Fruit fly (Drosophila melanogaster) whole organism, embryonic: ENCODE measurements around the gene Shmt.

Experiments
- Asciz ChIP-seq: fragments of 200-800 bp; sonication (Bioruptor generic); optimal IDR thresholded peaks from 2 replicates; lab custom pipeline; 2017; ENCODE audit warnings: missing biosample characterization, mild to moderate bottlenecking, missing genetic modification characterization, missing genetic modification reagents
- Atf6 ChIP-seq: fragments of 200-800 bp; sonication (Bioruptor generic); IDR thresholded peaks from 2 replicates; pipeline ENCODE4 v1.3.6; 2022; ENCODE audit warnings: missing biosample characterization, missing genetic modification characterization
- Awh ChIP-seq: fragments of 200-800 bp; sonication (Bioruptor generic); IDR thresholded peaks from 2 replicates; pipeline ENCODE4, ENCODE4 v1.3.6; 2022; ENCODE audit warnings: missing biosample characterization, missing genetic modification characterization
- CG11398 ChIP-seq: fragments of 200-800 bp; sonication (Bioruptor generic); optimal IDR thresholded peaks from 2 replicates; lab custom pipeline; 2016; ENCODE audit warnings: missing biosample characterization, missing genetic modification characterization
- CG12071 ChIP-seq: fragments of 200-800 bp; sonication (Bioruptor generic); optimal IDR thresholded peaks from 3 replicates; lab custom pipeline; 2018; ENCODE audit warnings: missing biosample characterization, mild to moderate bottlenecking, missing genetic modification characterization
- CG12219 ChIP-seq: fragments of 200-800 bp; sonication (Bioruptor generic); optimal IDR thresholded peaks from 3 replicates; lab custom pipeline; 2018; ENCODE audit warnings: missing biosample characterization, mild to moderate bottlenecking, missing genetic modification characterization
- CG14965 ChIP-seq: fragments of 200-800 bp; sonication (Bioruptor generic); optimal IDR thresholded peaks from 2 replicates; lab custom pipeline; 2016; ENCODE audit warnings: missing biosample characterization, missing genetic modification characterization, borderline replicate concordance
- CG15601 ChIP-seq: fragments of 200-800 bp; sonication (Bioruptor generic); optimal IDR thresholded peaks from 3 replicates; lab custom pipeline; 2019; ENCODE audit warnings: missing biosample characterization, mild to moderate bottlenecking, missing genetic modification characterization, moderate library complexity
- CG15696 ChIP-seq: fragments of 200-800 bp; sonication (Bioruptor generic); optimal IDR thresholded peaks from 2 replicates; lab custom pipeline; 2019; ENCODE audit warnings: missing biosample characterization, mild to moderate bottlenecking, missing genetic modification characterization, moderate library complexity
- CG1603 ChIP-seq: fragments of 200-800 bp; sonication (Bioruptor generic); optimal IDR thresholded peaks from 2 replicates; lab custom pipeline; 2019; ENCODE audit warnings: missing biosample characterization, mild to moderate bottlenecking, missing genetic modification characterization, moderate library complexity
- CG17802 ChIP-seq: fragments of 200-800 bp; sonication (Bioruptor generic); optimal IDR thresholded peaks from 2 replicates; lab custom pipeline; 2018; ENCODE audit warnings: missing biosample characterization, mild to moderate bottlenecking, missing genetic modification characterization, moderate library complexity
- CG17829 ChIP-seq: fragments of 200-800 bp; optimal IDR thresholded peaks from 2 replicates; lab custom pipeline; 2019; ENCODE audit warnings: missing biosample characterization, mild to moderate bottlenecking, missing genetic modification characterization, moderate library complexity
- CG18262 ChIP-seq: fragments of 200-800 bp; optimal IDR thresholded peaks from 3 replicates; lab custom pipeline; 2019; ENCODE audit warnings: missing biosample characterization, mild to moderate bottlenecking, missing genetic modification characterization, moderate library complexity
- CG2116 ChIP-seq: fragments of 200-800 bp; sonication (Bioruptor generic); optimal IDR thresholded peaks from 3 replicates; lab custom pipeline; 2018; ENCODE audit warnings: missing biosample characterization, mild to moderate bottlenecking, missing genetic modification characterization
- CG2120 ChIP-seq: fragments of 200-800 bp; sonication (Bioruptor generic); optimal IDR thresholded peaks from 3 replicates; lab custom pipeline; 2016; ENCODE audit warnings: missing biosample characterization, missing genetic modification characterization
- CG4328 ChIP-seq: fragments of 200-800 bp; sonication (Bioruptor generic); optimal IDR thresholded peaks from 3 replicates; lab custom pipeline; 2017; ENCODE audit warnings: missing biosample characterization, missing genetic modification reagents, missing genetic modification characterization
- CG6689 ChIP-seq: fragments of 200-800 bp; sonication (Bioruptor generic); IDR thresholded peaks from 2 replicates; pipeline ENCODE4 v1.3.6; 2022; ENCODE audit warnings: missing biosample characterization, missing genetic modification characterization
- CG8388 ChIP-seq: fragments of 200-800 bp; sonication (Bioruptor generic); optimal IDR thresholded peaks from 2 replicates; lab custom pipeline; 2019; ENCODE audit warnings: missing biosample characterization, mild to moderate bottlenecking, missing genetic modification characterization, moderate library complexity
- CrebB ChIP-seq: fragments of 200-800 bp; sonication (Bioruptor generic); optimal IDR thresholded peaks from 3 replicates; lab custom pipeline; 2018; ENCODE audit warnings: missing biosample characterization, mild to moderate bottlenecking, missing genetic modification characterization
- D ChIP-seq, 2 experiments: fragments of 200-800 bp in 1 of 2; fragments of >200 bp in 1 of 2; sonication (Bioruptor generic) in 1 of 2; optimal IDR thresholded peaks; 2 replicates in 1 of 2; 3 replicates in 1 of 2; lab custom pipeline; 2017; ENCODE audit warnings: mild to moderate bottlenecking in 1 of 2, missing biosample characterization in 1 of 2, missing genetic modification characterization in 1 of 2, missing genetic modification reagents in 1 of 2
- Doc3 ChIP-seq: fragments of 200-800 bp; sonication (Bioruptor generic); IDR thresholded peaks from 3 replicates; pipeline ENCODE4 v1.3.6; 2022; ENCODE audit warnings: missing biosample characterization, missing genetic modification characterization; ENCODE audit not compliant: partially characterized antibody
- HHEX ChIP-seq: fragments of 200-800 bp; sonication (Bioruptor generic); optimal IDR thresholded peaks from 3 replicates; lab custom pipeline; 2017; ENCODE audit warnings: missing biosample characterization, mild to moderate bottlenecking, missing genetic modification characterization, missing genetic modification reagents
- HLH3B ChIP-seq: fragments of 200-800 bp; sonication (Bioruptor generic); IDR thresholded peaks from 2 replicates; pipeline ENCODE4 v1.3.6; 2022; ENCODE audit warnings: missing biosample characterization, missing genetic modification characterization
- MESR4 ChIP-seq: fragments of 200-800 bp; sonication (Bioruptor generic); optimal IDR thresholded peaks from 2 replicates; lab custom pipeline; 2018; ENCODE audit warnings: missing biosample characterization, mild to moderate bottlenecking, missing genetic modification characterization, moderate library complexity
- Mad ChIP-seq: fragments of 200-800 bp; sonication (Bioruptor generic); optimal IDR thresholded peaks from 2 replicates; lab custom pipeline; 2016; ENCODE audit warnings: missing biosample characterization, missing genetic modification characterization
- Med ChIP-seq: fragments of 200-800 bp; sonication (Bioruptor generic); peaks from one replicate; lab custom pipeline; 2016; ENCODE audit warnings: missing biosample characterization, missing genetic modification characterization, mild to moderate bottlenecking, inconsistent platforms, moderate library complexity
- NC2β ChIP-seq: fragments of 200-800 bp; sonication (Bioruptor generic); optimal IDR thresholded peaks from 2 replicates; lab custom pipeline; 2016; ENCODE audit warnings: missing biosample characterization, missing genetic modification characterization
- NFAT ChIP-seq: fragments of 200-800 bp; sonication (Bioruptor generic); IDR thresholded peaks from 2 replicates; pipeline ENCODE4 v1.3.6; 2022; ENCODE audit warnings: missing biosample characterization, missing genetic modification characterization
- NK7.1 ChIP-seq: fragments of 200-800 bp; sonication (Bioruptor generic); optimal IDR thresholded peaks from 3 replicates; lab custom pipeline; 2016; ENCODE audit warnings: missing biosample characterization, missing genetic modification characterization
- PHDP ChIP-seq: fragments of 200-800 bp; sonication (Bioruptor generic); optimal IDR thresholded peaks from 3 replicates; lab custom pipeline; 2018; ENCODE audit warnings: missing biosample characterization, mild to moderate bottlenecking, missing genetic modification characterization, moderate library complexity
- Taf1 ChIP-seq: fragments of 200-800 bp; sonication (Bioruptor generic); IDR thresholded peaks from 2 replicates; pipeline ENCODE4 v1.3.6; 2022; ENCODE audit warnings: missing biosample characterization, missing genetic modification characterization
- ac ChIP-seq: fragments of 200-800 bp; sonication (Bioruptor generic); optimal IDR thresholded peaks from 3 replicates; lab custom pipeline; 2017; ENCODE audit warnings: missing biosample characterization, mild to moderate bottlenecking, missing genetic modification characterization
- crp ChIP-seq, 2 experiments: fragments of 200-800 bp; sonication (Bioruptor generic); optimal IDR thresholded peaks; 2 replicates in 1 of 2; 3 replicates in 1 of 2; lab custom pipeline; 2017; ENCODE audit warnings: missing biosample characterization in 2 of 2, missing genetic modification characterization in 2 of 2, mild to moderate bottlenecking in 1 of 2, moderate library complexity in 1 of 2
- da ChIP-seq: fragments of 200-800 bp; sonication (Bioruptor generic); optimal IDR thresholded peaks from 2 replicates; lab custom pipeline; 2016; ENCODE audit warnings: missing biosample characterization, missing genetic modification characterization
- dysf ChIP-seq: fragments of 200-800 bp; sonication (Bioruptor generic); IDR thresholded peaks from 3 replicates; pipeline ENCODE4 v1.3.6; 2022; ENCODE audit warnings: missing biosample characterization, missing genetic modification characterization
- en ChIP-seq: fragments of 200-800 bp; sonication (Bioruptor generic); optimal IDR thresholded peaks from 2 replicates; lab custom pipeline; 2016; ENCODE audit warnings: missing biosample characterization, missing genetic modification characterization
- gcm ChIP-seq: fragments of 200-800 bp; sonication (Bioruptor generic); optimal IDR thresholded peaks from 2 replicates; lab custom pipeline; 2019; ENCODE audit warnings: missing biosample characterization, mild to moderate bottlenecking, missing genetic modification characterization, moderate library complexity
- gro ChIP-seq: fragments of 200-800 bp; sonication (Bioruptor generic); optimal IDR thresholded peaks from 2 replicates; lab custom pipeline; 2016; ENCODE audit warnings: missing biosample characterization, missing genetic modification characterization
- gsb-n ChIP-seq: fragments of 200-800 bp; sonication (Bioruptor generic); optimal IDR thresholded peaks from 3 replicates; lab custom pipeline; 2018; ENCODE audit warnings: missing biosample characterization, mild to moderate bottlenecking, missing genetic modification characterization
- lov ChIP-seq, 2 experiments: fragments of 200-800 bp in 1 of 2; fragments of >200 bp in 1 of 2; sonication (Bioruptor generic) in 1 of 2; IDR thresholded peaks in 1 of 2; optimal IDR thresholded peaks in 1 of 2; 2 replicates in 1 of 2; 3 replicates in 1 of 2; pipeline versions ENCODE4 v1.3.6 to Lab custom; 2017 to 2022; ENCODE audit warnings: missing biosample characterization in 1 of 2, missing genetic modification characterization in 1 of 2
- maf-S ChIP-seq: fragments of 200-800 bp; sonication (Bioruptor generic); optimal IDR thresholded peaks from 2 replicates; lab custom pipeline; 2016; ENCODE audit warnings: missing biosample characterization, missing genetic modification characterization
- mam ChIP-seq: fragments of 200-800 bp; sonication (Bioruptor generic); optimal IDR thresholded peaks from 3 replicates; lab custom pipeline; 2016; ENCODE audit warnings: missing biosample characterization, missing genetic modification characterization
- phol ChIP-seq: fragments of 200-800 bp; sonication (Bioruptor generic); optimal IDR thresholded peaks from 3 replicates; lab custom pipeline; 2018; ENCODE audit warnings: missing biosample characterization, mild to moderate bottlenecking, missing genetic modification characterization, moderate library complexity
- pita ChIP-seq: fragments of 200-800 bp; sonication (Bioruptor generic); optimal IDR thresholded peaks from 2 replicates; lab custom pipeline; 2017; ENCODE audit warnings: missing biosample characterization, mild to moderate bottlenecking, missing genetic modification characterization
- pum ChIP-seq: fragments of 200-800 bp; sonication (Bioruptor generic); optimal IDR thresholded peaks from 2 replicates; lab custom pipeline; 2016; ENCODE audit warnings: missing biosample characterization, missing genetic modification characterization
- scrt ChIP-seq: fragments of 200-800 bp; sonication (Bioruptor generic); optimal IDR thresholded peaks from 2 replicates; lab custom pipeline; 2018; ENCODE audit warnings: missing biosample characterization, mild to moderate bottlenecking, missing genetic modification characterization, moderate library complexity
- tin ChIP-seq: fragments of 200-800 bp; sonication (Bioruptor generic); optimal IDR thresholded peaks from 3 replicates; lab custom pipeline; 2016; ENCODE audit warnings: missing biosample characterization, missing genetic modification characterization
- trem ChIP-seq: fragments of 200-800 bp; optimal IDR thresholded peaks from 3 replicates; lab custom pipeline; 2019; ENCODE audit warnings: missing biosample characterization, mild to moderate bottlenecking, missing genetic modification characterization, moderate library complexity
- unpg ChIP-seq: fragments of 200-800 bp; sonication (Bioruptor generic); optimal IDR thresholded peaks from 3 replicates; lab custom pipeline; 2018; ENCODE audit warnings: missing biosample characterization, mild to moderate bottlenecking, missing genetic modification characterization, moderate library complexity
- usp ChIP-seq: fragments of >200 bp; optimal IDR thresholded peaks from 2 replicates; lab custom pipeline; 2017; ENCODE audit warnings: missing biosample characterization, missing genetic modification characterization

Gene Shmt

DNA sequence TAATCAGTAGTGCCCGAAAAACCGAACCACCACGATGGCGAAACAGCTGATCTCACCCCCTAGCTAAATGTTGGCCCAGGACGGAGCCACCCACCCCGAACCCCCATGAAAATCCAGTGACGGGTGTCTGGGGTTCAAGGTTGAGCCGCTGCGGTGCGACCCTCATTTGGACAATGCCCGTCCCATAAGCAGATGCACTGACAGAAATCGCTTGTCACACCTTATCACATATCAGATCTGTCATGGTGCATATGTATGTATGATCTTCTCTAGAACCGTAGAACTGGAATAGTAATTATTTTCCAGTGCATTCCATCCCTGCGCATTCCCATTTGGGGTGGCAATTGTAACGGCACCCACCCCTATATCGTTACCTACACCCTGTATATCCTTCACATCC is 27.7 kb downstream of the Shmt start (continued):
- TF ChIP-seq CG15696 (peak; percentile 19), gcm (GFP tag; lab: Kevin White, UChicago) (peak; percentile 78), CG12219 (no peak), crp (GFP tag; optimal IDR thresholded peaks at IDR 0.05; lab: Kevin White, UChicago) (no peak), CG14965 (GFP tag; lab: Kevin White, UChicago) (no peak), pum (GFP tag; lab: Kevin White, UChicago) (peak; percentile 52), phol (tag; lab: Kevin White, UChicago) (peak; percentile 17), HHEX (GFP tag; lab: Kevin White, UChicago) (no peak), MESR4 (no peak), CG15601 (tag; lab: Kevin White, UChicago) (peak; percentile 43), CG6689 (GFP tag; lab: Robert Waterston, UW) (no peak), NFAT (GFP tag; lab: Robert Waterston, UW) (no peak), pita (no peak), Med (peak; percentile 80), PHDP (tag; lab: Kevin White, UChicago) (no peak), Asciz (GFP tag; lab: Kevin White, UChicago) (peak; percentile 1), CG8388 (GFP tag; lab: Kevin White, UChicago) (peak; percentile 12), ac (GFP tag; lab: Kevin White, UChicago) (no peak), CG4328 (GFP tag; lab: Kevin White, UChicago) (no peak), Mad (GFP tag; lab: Kevin White, UChicago) (no peak), usp (no peak), trem (tag; lab: Kevin White, UChicago) (no peak), scrt (GFP tag; lab: Kevin White, UChicago) (no peak), mam (peak; percentile 34), CG2116 (GFP tag; lab: Kevin White, UChicago) (no peak), Awh (0 out of 2 replicates have a peak, but pooled peaks have one; percentile 6), D (optimal IDR thresholded peaks at IDR 0.05; lab: Kevin White, UChicago) (no peak), D (GFP tag; optimal IDR thresholded peaks at IDR 0.05; lab: Kevin White, UChicago) (peak; percentile 48), Doc3 (no peak), CG18262 (tag; lab: Kevin White, UChicago) (peak; percentile 18), tin (peak; percentile 43), Atf6 (GFP tag; lab: Robert Waterston, UW) (no peak), CG1603 (tag; lab: Kevin White, UChicago) (peak; percentile 63), NC2β (GFP tag; lab: Kevin White, UChicago) (peak; percentile 56), NK7.1 (GFP tag; lab: Kevin White, UChicago) (no peak), CG17802 (tag; lab: Kevin White, UChicago) (no peak), unpg (GFP tag; lab: Kevin White, UChicago) (peak; percentile 29), da (GFP tag; lab: Kevin White, UChicago) (no peak), en (GFP tag; lab: Kevin White, UChicago) (no peak), CG2120 (GFP tag; lab: Kevin White, UChicago) (no peak), gsb-n (peak; percentile 49), lov (optimal IDR thresholded peaks at IDR 0.05; lab: Kevin White, UChicago) (no peak), lov (GFP tag; IDR thresholded peaks at IDR 0.05; lab: Robert Waterston, UW) (peak; percentile 61; the same call in 1 of the 3 replicates), CG12071 (GFP tag; lab: Kevin White, UChicago) (peak; percentile 34), HLH3B (GFP tag; lab: Robert Waterston, UW) (peak; percentile 33; the same call in 1 of the 2 replicates), CG17829 (peak; percentile 50), maf-S (no peak), Taf1 (GFP tag; lab: Robert Waterston, UW) (no peak), dysf (GFP tag; lab: Robert Waterston, UW) (peak; percentile 32; the same call in 2 of the 3 replicates), gro (GFP tag; lab: Kevin White, UChicago) (no peak), CG11398 (GFP tag; lab: Kevin White, UChicago) (no peak), CrebB (no peak)
